Worm (Caenorhabditis elegans) whole organism, mixed stage, embryonic: ENCODE data around the gene T07G12.4.

Source experiments
- M03D4.4 ChIP-seq: sonication (generic microtip); optimal IDR thresholded peaks from 2 replicates; lab custom pipeline; 2017; ENCODE audit warnings: mild to moderate bottlenecking, missing genetic modification characterization, missing compliant biosample characterization
- bed-3 ChIP-seq: fragments of 200-800 bp; sonication (Bioruptor generic); optimal IDR thresholded peaks from 3 replicates; lab custom pipeline; 2018; ENCODE audit warnings: mild to moderate bottlenecking, missing genetic modification characterization, moderate library complexity, missing compliant biosample characterization
- blmp-1 ChIP-seq: fragments of 150-350 bp; optimal IDR thresholded peaks from 2 replicates; lab custom pipeline; 2014; ENCODE audit warnings: missing biosample characterization, missing genetic modification characterization
- ceh-39 ChIP-seq: fragments of 150-350 bp; optimal IDR thresholded peaks from 2 replicates; lab custom pipeline; 2014; ENCODE audit warnings: missing biosample characterization, missing genetic modification characterization
- ceh-43 ChIP-seq: fragments of 200-800 bp; sonication (Bioruptor generic); optimal IDR thresholded peaks from 2 replicates; lab custom pipeline; 2018; ENCODE audit warnings: mild to moderate bottlenecking, missing genetic modification characterization, moderate library complexity, missing compliant biosample characterization
- ceh-83 ChIP-seq: fragments of 200-800 bp; sonication (Bioruptor generic); optimal IDR thresholded peaks from 2 replicates; lab custom pipeline; 2018; ENCODE audit warnings: mild to moderate bottlenecking, missing genetic modification characterization, missing compliant biosample characterization
- ces-1 ChIP-seq: fragments of 150-350 bp; optimal IDR thresholded peaks from 2 replicates; lab custom pipeline; 2014; ENCODE audit warnings: missing biosample characterization, missing genetic modification reagents, missing genetic modification characterization
- cnd-1 ChIP-seq: fragments of 200-800 bp; sonication (Bioruptor generic); optimal IDR thresholded peaks from 2 replicates; lab custom pipeline; 2018; ENCODE audit warnings: mild to moderate bottlenecking, missing genetic modification characterization, missing compliant biosample characterization
- drap-1 ChIP-seq: fragments of 200-800 bp; sonication (Bioruptor generic); optimal IDR thresholded peaks from 3 replicates; lab custom pipeline; 2018; ENCODE audit warnings: mild to moderate bottlenecking, missing genetic modification characterization, missing compliant biosample characterization
- elt-1 ChIP-seq: sonication (generic microtip); optimal IDR thresholded peaks from 2 replicates; lab custom pipeline; 2017; ENCODE audit warnings: missing genetic modification characterization, mild to moderate bottlenecking, missing compliant biosample characterization, antibody characterized with exemption, moderate library complexity, borderline replicate concordance; ENCODE audit not compliant: insufficient read depth
- elt-3 ChIP-seq: fragments of 150-350 bp; optimal IDR thresholded peaks from 2 replicates; lab custom pipeline; 2014; ENCODE audit warnings: missing biosample characterization, missing genetic modification characterization
- flh-1 ChIP-seq: fragments of 200-800 bp; sonication (Bioruptor generic); optimal IDR thresholded peaks from 2 replicates; lab custom pipeline; 2018; ENCODE audit warnings: mild to moderate bottlenecking, missing genetic modification characterization, moderate library complexity, missing compliant biosample characterization
- ham-2 ChIP-seq: fragments of 200-800 bp; sonication (Bioruptor generic); optimal IDR thresholded peaks from 2 replicates; lab custom pipeline; 2018; ENCODE audit warnings: mild to moderate bottlenecking, missing genetic modification characterization, missing compliant biosample characterization
- lin-13 ChIP-seq: fragments of 150-350 bp; optimal IDR thresholded peaks from 2 replicates; lab custom pipeline; 2014; ENCODE audit warnings: missing biosample characterization, missing genetic modification characterization
- lsy-2 ChIP-seq: fragments of 150-350 bp; optimal IDR thresholded peaks from 2 replicates; lab custom pipeline; 2014; ENCODE audit warnings: missing biosample characterization, missing genetic modification characterization
- mab-5 ChIP-seq: fragments of 150-350 bp; optimal IDR thresholded peaks from 2 replicates; lab custom pipeline; 2014; ENCODE audit warnings: missing biosample characterization, missing genetic modification characterization
- mep-1 ChIP-seq: fragments of 150-350 bp; optimal IDR thresholded peaks from 2 replicates; lab custom pipeline; 2017; ENCODE audit warnings: missing biosample characterization, missing genetic modification reagents, missing genetic modification characterization, inconsistent platforms
- mls-2 ChIP-seq: sonication (generic microtip); optimal IDR thresholded peaks from 2 replicates; lab custom pipeline; 2016; ENCODE audit warnings: mild to moderate bottlenecking, missing genetic modification characterization, moderate library complexity, missing compliant biosample characterization
- nhr-12 ChIP-seq: fragments of 150-350 bp; optimal IDR thresholded peaks from 2 replicates; lab custom pipeline; 2014; ENCODE audit warnings: missing biosample characterization, missing genetic modification characterization
- nhr-2 ChIP-seq: fragments of 150-350 bp; optimal IDR thresholded peaks from 2 replicates; lab custom pipeline; 2014; ENCODE audit warnings: missing biosample characterization, missing genetic modification characterization
- nhr-237 ChIP-seq: fragments of 150-350 bp; optimal IDR thresholded peaks from 2 replicates; lab custom pipeline; 2014; ENCODE audit warnings: missing biosample characterization, missing genetic modification characterization
- nhr-76 ChIP-seq: sonication (generic microtip); optimal IDR thresholded peaks from 2 replicates; lab custom pipeline; 2017; ENCODE audit warnings: missing biosample characterization, missing genetic modification characterization
- pha-4 ChIP-seq: fragments of 150-350 bp; optimal IDR thresholded peaks from 2 replicates; lab custom pipeline; 2018; ENCODE audit warnings: missing biosample characterization, missing genetic modification reagents, missing genetic modification characterization
- sem-2 ChIP-seq: fragments of 200-800 bp; sonication (Bioruptor generic); optimal IDR thresholded peaks from 2 replicates; lab custom pipeline; 2018; ENCODE audit warnings: mild to moderate bottlenecking, missing genetic modification characterization, missing compliant biosample characterization
- snpc-4 ChIP-seq: fragments of 150-350 bp; optimal IDR thresholded peaks from 2 replicates; lab custom pipeline; 2014; ENCODE audit warnings: missing biosample characterization, missing genetic modification characterization
- sptf-1 ChIP-seq: sonication (generic microtip); optimal IDR thresholded peaks from 2 replicates; lab custom pipeline; 2017; ENCODE audit warnings: mild to moderate bottlenecking, missing genetic modification characterization, moderate library complexity, missing compliant biosample characterization
- unc-120 ChIP-seq: sonication (generic microtip); optimal IDR thresholded peaks from 2 replicates; lab custom pipeline; 2017; ENCODE audit warnings: missing genetic modification characterization, missing compliant biosample characterization; ENCODE audit not compliant: poor library complexity, severe bottlenecking
- unc-39 ChIP-seq: fragments of 150-350 bp; optimal IDR thresholded peaks from 2 replicates; lab custom pipeline; 2014; ENCODE audit warnings: missing biosample characterization, missing genetic modification characterization
- ztf-11 ChIP-seq: fragments of 150-350 bp; optimal IDR thresholded peaks from 2 replicates; lab custom pipeline; 2014; ENCODE audit warnings: missing biosample characterization, missing genetic modification characterization

Gene T07G12.4

ce11 chrIV:10561605-10562004 lies 23.1 kb upstream of the T07G12.4 start, which contains the start of gene him-8:
TSS of gene him-8 (plus strand) at chrIV:10561905.
- TF ChIP-seq nhr-76 (no peak), mls-2 (tag; lab: Kevin White, UChicago) (no peak), ham-2 (GFP tag; lab: Kevin White, UChicago) (no peak), bed-3 (no peak), nhr-2 (no peak), ztf-11 (tag; lab: Kevin White, UChicago) (no peak), unc-120 (tag; lab: Kevin White, UChicago) (no peak), mep-1 (tag; lab: Kevin White, UChicago) (no peak), elt-3 (tag; lab: Kevin White, UChicago) (no peak), blmp-1 (tag; lab: Kevin White, UChicago) (no peak), ceh-39 (no peak)

ce11 chrIV:10558415-10558814 lies 19.9 kb upstream of the T07G12.4 start, which contains the start of gene zim-3:
TSS of gene zim-3 (plus strand) at chrIV:10558715.
- TF ChIP-seq flh-1 = no peak
- TF ChIP-seq elt-1 (tag; lab: Kevin White, UChicago) = no peak
- TF ChIP-seq pha-4 (tag; lab: Kevin White, UChicago) = no peak
- no peak for TF ChIP-seq ceh-43 (GFP tag; lab: Kevin White, UChicago)
- no peak for TF ChIP-seq sptf-1 (tag; lab: Kevin White, UChicago)
- no peak for TF ChIP-seq ztf-11 (tag; lab: Kevin White, UChicago)
- no peak for TF ChIP-seq nhr-2
- no peak for TF ChIP-seq nhr-12
- TF ChIP-seq mls-2 (tag; lab: Kevin White, UChicago) = no peak
- TF ChIP-seq lin-13 (tag; lab: Kevin White, UChicago) = no peak
- no peak for TF ChIP-seq nhr-237 (tag; lab: Kevin White, UChicago)
- TF ChIP-seq drap-1 = no peak
- no peak for TF ChIP-seq bed-3
- TF ChIP-seq unc-39 = no peak
- no peak for TF ChIP-seq lsy-2 (tag; lab: Kevin White, UChicago)
- TF ChIP-seq blmp-1 (tag; lab: Kevin White, UChicago) = no peak

- no peak for TF ChIP-seq unc-39
- no peak for TF ChIP-seq sem-2
- no peak for TF ChIP-seq ceh-83 (GFP tag; lab: Kevin White, UChicago)
- no peak for TF ChIP-seq nhr-12
- TF ChIP-seq M03D4.4 (tag; lab: Kevin White, UChicago) = no peak
- TF ChIP-seq ceh-39 = no peak
- no peak for TF ChIP-seq nhr-76
- TF ChIP-seq flh-1 = no peak
- no peak for TF ChIP-seq ztf-11 (tag; lab: Kevin White, UChicago)
- TF ChIP-seq ham-2 (GFP tag; lab: Kevin White, UChicago) = no peak
- TF ChIP-seq mls-2 (tag; lab: Kevin White, UChicago) = no peak
- no peak for TF ChIP-seq mab-5 (tag; lab: Kevin White, UChicago)
- TF ChIP-seq, all 35 proteins: peak for 0
These were observed 16.5 kb upstream of the T07G12.4 start, which contains the start of gene zim-2 for ce11 chrIV:10554947-10555346. TSS of gene zim-2 (plus strand) at chrIV:10555247.

ce11 chrIV:10546589-10547136 lies 8.2 kb upstream of the T07G12.4 start, which contains the start of gene zim-1:
TSS of gene zim-1 (plus strand) at chrIV:10547086.
- no peak for TF ChIP-seq mls-2 (tag; lab: Kevin White, UChicago)
- TF ChIP-seq cnd-1 (tag; lab: Kevin White, UChicago) = no peak
- no peak for TF ChIP-seq blmp-1 (tag; lab: Kevin White, UChicago)

- TF ChIP-seq snpc-4 (no peak), unc-120 (tag; lab: Kevin White, UChicago) (no peak)
These were observed 6.6 kb upstream of the T07G12.4 start, which contains the start of gene T07G12.5 for ce11 chrIV:10545038-10545437. TSS of gene T07G12.5 (minus strand) at chrIV:10545138.

ce11 chrIV:10543361-10543760 lies 4.9 kb upstream of the T07G12.4 start:
- TF ChIP-seq drap-1 (no peak), snpc-4 (no peak), blmp-1 (tag; lab: Kevin White, UChicago) (no peak), unc-39 (no peak), ceh-39 (no peak), ces-1 (GFP tag; lab: Kevin White, UChicago) (no peak), lin-13 (tag; lab: Kevin White, UChicago) (no peak), mab-5 (tag; lab: Kevin White, UChicago) (no peak)
